Worm (Caenorhabditis elegans) whole organism, midembryonic: ENCODE results near the gene C35B8.3.

Experiments used
- cog-1 ChIP-seq: sonication (generic microtip); optimal IDR thresholded peaks from 2 replicates; lab custom pipeline; 2016; ENCODE audit warnings: missing genetic modification characterization, missing compliant biosample characterization
- med-1 ChIP-seq: sonication (generic microtip); optimal IDR thresholded peaks from 2 replicates; lab custom pipeline; 2017; ENCODE audit warnings: missing genetic modification characterization, mild to moderate bottlenecking, missing compliant biosample characterization, antibody characterized with exemption, missing genetic modification reagents; ENCODE audit not compliant: insufficient read depth
- ref-1 ChIP-seq: fragments of 200-800 bp; sonication (Bioruptor generic); conservative IDR thresholded peaks from 2 replicates; pipeline ENCODE4 v1.3.6; 2022; ENCODE audit warnings: missing genetic modification reagents, missing genetic modification characterization, missing compliant biosample characterization
- tab-1 ChIP-seq: fragments of 200-800 bp; sonication (Bioruptor generic); IDR thresholded peaks from 2 replicates; pipeline ENCODE4 v1.3.6; 2022; ENCODE audit warnings: missing genetic modification characterization, missing compliant biosample characterization

DNA sequence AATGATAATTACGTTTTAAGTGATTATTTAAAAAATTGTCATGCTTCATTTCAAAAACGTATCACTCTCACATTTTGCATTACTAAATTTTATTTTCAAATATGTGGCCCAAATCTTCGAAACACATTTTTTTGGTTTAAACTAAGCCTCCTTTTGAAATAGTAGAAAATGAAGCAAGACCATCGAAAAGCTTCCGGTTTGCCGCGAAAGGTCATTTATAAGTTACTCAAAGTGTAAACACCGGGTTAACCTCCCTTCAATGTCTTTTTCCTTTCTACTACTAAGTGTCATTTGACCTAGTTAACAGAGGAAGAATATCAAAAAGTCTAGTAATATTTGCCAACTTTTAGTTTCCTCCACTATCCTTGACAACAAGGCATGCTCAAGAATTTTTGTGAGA is 7.0 kb upstream of the C35B8.3 start:
- TF ChIP-seq cog-1 (tag; lab: Kevin White, UChicago) (no peak), ref-1 (GFP tag; lab: Robert Waterston, UW) (no peak), tab-1 (no peak), med-1 (GFP tag; lab: Kevin White, UChicago) (no peak)
